Worm (Caenorhabditis elegans): Measurements from ENCODE around the gene C17B7.4.
"Not testable (repeated sequence)": the region's sequence is repeated elsewhere in the genome, so short reads cannot be mapped to it uniquely, and the experiment has no call there.

The C17B7.4 gene

DNA sequence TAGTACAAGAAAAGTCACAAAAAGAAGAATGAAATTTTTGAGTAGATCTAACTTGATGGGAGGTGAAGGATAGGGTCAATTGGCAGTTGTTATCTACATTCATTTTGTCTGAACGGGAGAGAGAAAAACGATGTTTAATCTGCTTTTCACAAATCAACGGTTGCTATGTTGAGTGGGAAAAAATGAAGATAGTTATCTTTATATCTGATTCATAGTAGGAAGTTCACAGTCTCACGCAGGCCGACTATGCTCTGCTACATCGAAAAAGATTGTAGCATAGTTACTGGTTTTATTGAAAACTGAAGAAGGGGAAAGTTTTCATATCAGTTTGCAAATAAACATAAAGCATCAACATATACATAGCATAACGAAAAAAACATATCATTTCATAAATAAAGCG lies 16.4 kb downstream of the C17B7.4 start:
- TF ChIP-seq unc-62 (GFP tag; optimal IDR thresholded peaks at IDR 0.05) (no peak), ceh-43 (GFP tag; optimal IDR thresholded peaks at IDR 0.05) (no peak), lsy-2 (tag; optimal IDR thresholded peaks at IDR 0.05) (no peak), elt-3 (tag; optimal IDR thresholded peaks at IDR 0.05) (no peak), snpc-4 (tag; optimal IDR thresholded peaks at IDR 0.05) (no peak), unc-39 (tag; optimal IDR thresholded peaks at IDR 0.05) (no peak), elt-1 (tag; optimal IDR thresholded peaks at IDR 0.05; ENCODE audit: borderline replicate concordance, insufficient read depth) (no peak), flh-1 (GFP tag; optimal IDR thresholded peaks at IDR 0.05) (no peak), nhr-76 (tag; optimal IDR thresholded peaks at IDR 0.05) (no peak), hlh-1 (tag; optimal IDR thresholded peaks at IDR 0.05) (no peak)

DNA sequence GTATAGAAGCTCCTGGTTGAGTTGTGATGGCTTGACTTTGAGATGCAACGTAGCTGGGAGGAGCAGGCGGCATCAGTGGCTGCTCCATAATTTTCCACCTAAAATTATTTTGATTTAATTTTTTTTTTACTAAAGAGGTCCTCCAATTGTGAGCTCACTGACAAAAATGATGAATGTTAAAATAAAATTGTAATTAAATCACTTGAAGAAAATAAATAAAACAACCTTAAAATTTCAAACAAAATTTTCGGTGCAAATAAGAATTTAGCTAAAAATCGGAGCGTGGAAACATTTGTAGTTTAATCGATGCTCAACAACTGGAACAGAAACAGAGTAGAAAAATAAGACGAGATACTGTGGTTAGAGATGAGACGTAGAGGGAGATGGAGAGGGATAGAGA lies 18.0 kb downstream of the C17B7.4 start, which contains the start of gene scrm-3:
Gene scrm-3, minus strand, starts transcription at position 101 of the 400 bp plus-strand sequence.
- TF ChIP-seq pha-4 (tag; optimal IDR thresholded peaks at IDR 0.05), result no peak
- TF ChIP-seq unc-62 (GFP tag; optimal IDR thresholded peaks at IDR 0.05), result no peak

DNA sequence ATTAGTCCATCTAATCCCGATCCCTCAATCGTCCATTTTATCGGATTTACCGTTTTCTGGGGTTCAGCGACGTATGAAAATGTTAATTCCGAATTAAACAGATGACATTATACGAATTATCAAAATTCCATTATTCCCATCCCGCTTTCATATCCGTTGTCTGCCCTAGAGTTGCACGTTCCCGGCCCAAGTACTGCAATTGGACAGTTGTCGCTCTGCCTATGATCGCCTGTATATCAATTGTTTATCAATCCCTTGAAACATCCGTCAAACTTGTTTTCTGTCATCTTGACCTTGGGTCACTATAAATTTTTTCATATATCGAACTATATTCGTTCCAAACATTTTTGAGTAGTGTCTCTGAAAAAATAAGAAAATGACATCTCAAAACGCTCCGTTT lies 19.2 kb downstream of the C17B7.4 start, which contains the start of gene C04E12.5:
Gene C04E12.5, plus strand, starts transcription at position 301 of the 400 bp plus-strand sequence.
- TF ChIP-seq lin-32 (GFP tag; optimal IDR thresholded peaks at IDR 0.05) (no peak), elt-3 (tag; optimal IDR thresholded peaks at IDR 0.05) (no peak), mab-5 (tag; optimal IDR thresholded peaks at IDR 0.05) (no peak), sptf-1 (tag; optimal IDR thresholded peaks at IDR 0.05) (no peak), ceh-83 (GFP tag; optimal IDR thresholded peaks at IDR 0.05) (no peak), M03D4.4 (tag; optimal IDR thresholded peaks at IDR 0.05) (no peak), ceh-39 (tag; optimal IDR thresholded peaks at IDR 0.05) (no peak), lin-13 (tag; optimal IDR thresholded peaks at IDR 0.05) (no peak), nhr-2 (tag; optimal IDR thresholded peaks at IDR 0.05) (no peak), ham-2 (GFP tag; optimal IDR thresholded peaks at IDR 0.05) (no peak), ceh-43 (GFP tag; optimal IDR thresholded peaks at IDR 0.05) (no peak), nhr-12 (tag; optimal IDR thresholded peaks at IDR 0.05) (no peak), pha-4 (tag; optimal IDR thresholded peaks at IDR 0.05) (no peak), mls-2 (tag; optimal IDR thresholded peaks at IDR 0.05) (no peak), ztf-11 (tag; optimal IDR thresholded peaks at IDR 0.05) (no peak), nhr-237 (tag; optimal IDR thresholded peaks at IDR 0.05) (no peak), unc-120 (tag; optimal IDR thresholded peaks at IDR 0.05; ENCODE audit: poor library complexity, severe bottlenecking) (no peak)

DNA sequence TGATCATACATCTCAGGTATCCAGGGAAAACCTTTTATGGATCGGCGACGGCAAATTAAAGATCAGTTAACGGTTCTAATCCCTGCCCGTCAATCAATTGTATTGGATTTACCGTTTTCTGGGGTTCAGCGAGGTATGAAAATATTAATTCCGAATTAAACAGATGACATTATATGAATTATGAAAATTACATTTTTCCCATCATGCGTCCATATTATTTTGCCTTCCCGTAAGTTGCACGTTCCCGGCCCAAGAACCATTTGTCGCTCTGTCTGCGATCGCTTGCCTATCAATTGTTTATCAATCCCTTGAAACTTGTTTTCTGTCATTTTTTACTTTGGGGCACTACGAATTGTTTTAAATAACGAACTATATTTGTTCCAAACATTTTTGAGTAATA lies 22.5 kb downstream of the C17B7.4 start:
- TF ChIP-seq elt-3 (tag; optimal IDR thresholded peaks at IDR 0.05), result no peak
- no peak for TF ChIP-seq ceh-39 (tag; optimal IDR thresholded peaks at IDR 0.05)
- TF ChIP-seq nhr-2 (tag; optimal IDR thresholded peaks at IDR 0.05), result no peak
- no peak for TF ChIP-seq flh-1 (GFP tag; optimal IDR thresholded peaks at IDR 0.05)
- no peak for TF ChIP-seq nhr-76 (tag; optimal IDR thresholded peaks at IDR 0.05)
- no peak for TF ChIP-seq ceh-43 (GFP tag; optimal IDR thresholded peaks at IDR 0.05)
- TF ChIP-seq snpc-4 (tag; optimal IDR thresholded peaks at IDR 0.05), result no peak
- no peak for TF ChIP-seq hlh-1 (tag; optimal IDR thresholded peaks at IDR 0.05)
- TF ChIP-seq lin-13 (tag; optimal IDR thresholded peaks at IDR 0.05), result no peak

DNA sequence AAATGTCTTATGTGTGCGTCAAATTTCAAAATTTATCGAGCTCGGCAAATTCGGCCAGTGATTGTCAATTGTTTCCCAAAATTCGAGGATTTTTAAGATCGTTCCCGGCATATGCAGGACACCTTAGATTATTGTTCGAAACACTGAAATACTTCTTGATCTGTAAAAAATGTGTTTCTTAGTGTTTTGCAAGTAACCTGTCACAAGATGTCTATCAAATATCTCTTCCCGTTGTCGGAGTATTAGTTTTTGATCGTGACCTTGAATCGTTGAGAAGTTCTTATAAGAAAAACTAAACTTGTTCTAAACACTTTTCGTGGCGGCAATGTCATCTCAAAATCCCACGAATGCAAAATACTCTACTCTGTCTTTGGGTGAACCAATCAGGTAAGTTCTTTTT lies 23.4 kb downstream of the C17B7.4 start, which contains the start of gene C04E12.4:
Gene C04E12.4, plus strand, starts transcription at position 301 of the 400 bp plus-strand sequence.
- TF ChIP-seq nhr-28 (tag; optimal IDR thresholded peaks at IDR 0.05) (no peak), blmp-1 (tag; optimal IDR thresholded peaks at IDR 0.05) (no peak), lsy-2 (tag; optimal IDR thresholded peaks at IDR 0.05) (no peak), ham-2 (GFP tag; optimal IDR thresholded peaks at IDR 0.05) (no peak), unc-39 (tag; optimal IDR thresholded peaks at IDR 0.05) (no peak), mls-2 (tag; optimal IDR thresholded peaks at IDR 0.05) (no peak), cnd-1 (tag; optimal IDR thresholded peaks at IDR 0.05) (no peak), ces-1 (GFP tag; optimal IDR thresholded peaks at IDR 0.05) (no peak), unc-62 (GFP tag; optimal IDR thresholded peaks at IDR 0.05) (no peak), M03D4.4 (tag; optimal IDR thresholded peaks at IDR 0.05) (no peak), ztf-11 (tag; optimal IDR thresholded peaks at IDR 0.05) (no peak), drap-1 (GFP tag; optimal IDR thresholded peaks at IDR 0.05) (no peak)

DNA sequence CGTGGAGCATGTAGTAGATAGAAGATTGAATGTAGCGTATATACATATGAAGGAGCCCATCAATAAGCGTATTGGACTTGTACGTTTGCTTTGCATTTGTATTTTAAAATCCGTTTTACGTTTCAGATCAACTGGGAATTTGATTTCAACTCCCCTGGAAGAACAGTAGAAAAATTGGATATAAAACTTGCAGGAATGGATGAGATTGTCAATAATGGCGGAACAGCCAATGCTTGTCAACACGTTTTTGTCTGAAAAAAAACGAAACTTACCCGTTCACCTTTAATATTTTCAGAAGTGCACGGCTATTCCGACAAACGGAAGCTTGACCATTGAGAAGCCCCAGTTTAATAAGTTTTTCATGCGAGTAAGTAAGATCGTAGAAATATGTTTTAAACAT lies 28.7 kb downstream of the C17B7.4 start, which contains the start of gene C04E12.2:
Gene C04E12.2, plus strand, starts transcription at position 301 of the 400 bp plus-strand sequence.
- TF ChIP-seq elt-3, nhr-237, lsy-2 (tag; optimal IDR thresholded peaks at IDR 0.05): not testable (repeated sequence)
